Fruit fly (Drosophila melanogaster) whole organism, adult: Measurements from ENCODE around the gene Art4.

Source experiments
- CG11617 ChIP-seq: fragments of 200-800 bp; sonication (Bioruptor generic); optimal IDR thresholded peaks from 2 replicates; lab custom pipeline; 2017; ENCODE audit warnings: mild to moderate bottlenecking, missing biosample characterization, missing genetic modification reagents, missing genetic modification characterization
- CG12768 ChIP-seq: fragments of 200-800 bp; sonication (Bioruptor generic); optimal IDR thresholded peaks from 2 replicates; lab custom pipeline; 2017; ENCODE audit warnings: missing biosample characterization, missing genetic modification characterization, mild to moderate bottlenecking, moderate library complexity, missing genetic modification reagents
- CG14711 ChIP-seq: fragments of 200-800 bp; sonication (Bioruptor generic); optimal IDR thresholded peaks from 2 replicates; lab custom pipeline; 2018; ENCODE audit warnings: missing biosample characterization, mild to moderate bottlenecking, missing genetic modification characterization, moderate library complexity
- CG1620 ChIP-seq: fragments of 200-800 bp; sonication (Bioruptor generic); optimal IDR thresholded peaks from 2 replicates; lab custom pipeline; 2016; ENCODE audit warnings: missing biosample characterization, missing genetic modification characterization
- CG33017 ChIP-seq: fragments of 200-800 bp; sonication (Bioruptor generic); optimal IDR thresholded peaks from 2 replicates; lab custom pipeline; 2018; ENCODE audit warnings: missing biosample characterization, mild to moderate bottlenecking, missing genetic modification characterization, moderate library complexity
- CG5204 ChIP-seq: fragments of 200-800 bp; sonication (Bioruptor generic); optimal IDR thresholded peaks from 2 replicates; lab custom pipeline; 2016; ENCODE audit warnings: missing biosample characterization, missing genetic modification characterization
- CG7045 ChIP-seq: fragments of 200-800 bp; sonication (Bioruptor generic); optimal IDR thresholded peaks from 2 replicates; lab custom pipeline; 2017; ENCODE audit warnings: missing biosample characterization, mild to moderate bottlenecking, missing genetic modification characterization
- CG7101 ChIP-seq: fragments of 200-800 bp; sonication (Bioruptor generic); optimal IDR thresholded peaks from 2 replicates; lab custom pipeline; 2018; ENCODE audit warnings: missing biosample characterization, mild to moderate bottlenecking, missing genetic modification characterization, moderate library complexity
- Clk ChIP-seq: fragments of 200-800 bp; sonication (Bioruptor generic); optimal IDR thresholded peaks from 2 replicates; lab custom pipeline; 2017; ENCODE audit warnings: missing biosample characterization, missing genetic modification characterization
- Crg-1 ChIP-seq: fragments of 200-800 bp; sonication (Bioruptor generic); optimal IDR thresholded peaks from 2 replicates; lab custom pipeline; 2016; ENCODE audit warnings: missing biosample characterization, missing genetic modification characterization
- Hr96 ChIP-seq: fragments of 200-800 bp; sonication (Bioruptor generic); optimal IDR thresholded peaks from 2 replicates; lab custom pipeline; 2016; ENCODE audit warnings: missing biosample characterization, missing genetic modification characterization
- Mnt ChIP-seq: fragments of 200-800 bp; sonication (Bioruptor generic); optimal IDR thresholded peaks from 2 replicates; lab custom pipeline; 2016; ENCODE audit warnings: missing biosample characterization, mild to moderate bottlenecking, missing genetic modification characterization
- bab1 ChIP-seq: fragments of 200-800 bp; sonication (Bioruptor generic); optimal IDR thresholded peaks from 3 replicates; lab custom pipeline; 2019; ENCODE audit warnings: missing biosample characterization, mild to moderate bottlenecking, missing genetic modification characterization, moderate library complexity
- cic ChIP-seq: fragments of 200-800 bp; sonication (Bioruptor generic); optimal IDR thresholded peaks from 2 replicates; lab custom pipeline; 2017; ENCODE audit warnings: missing biosample characterization, mild to moderate bottlenecking, missing genetic modification characterization, moderate library complexity
- cnc ChIP-seq, 2 experiments: fragments of >200 bp; optimal IDR thresholded peaks; 2 replicates each; lab custom pipeline; 2017
- kay ChIP-seq: fragments of 200-800 bp; sonication (Bioruptor generic); peaks from one replicate; lab custom pipeline; 2016; ENCODE audit warnings: missing biosample characterization, missing genetic modification characterization, borderline replicate concordance
- ovo ChIP-seq: fragments of 200-800 bp; sonication (Bioruptor generic); optimal IDR thresholded peaks from 2 replicates; lab custom pipeline; 2016; ENCODE audit warnings: missing biosample characterization, missing genetic modification characterization
- pad ChIP-seq: fragments of 200-800 bp; sonication (Bioruptor generic); optimal IDR thresholded peaks from 3 replicates; lab custom pipeline; 2017; ENCODE audit warnings: missing biosample characterization, missing genetic modification characterization, mild to moderate bottlenecking, moderate library complexity, missing genetic modification reagents
- tj ChIP-seq: fragments of 200-800 bp; sonication (Bioruptor generic); optimal IDR thresholded peaks from 3 replicates; lab custom pipeline; 2017; ENCODE audit warnings: missing biosample characterization, mild to moderate bottlenecking, missing genetic modification characterization, moderate library complexity
- toe ChIP-seq: fragments of 200-800 bp; sonication (Bioruptor generic); optimal IDR thresholded peaks from 2 replicates; lab custom pipeline; 2016; ENCODE audit warnings: missing biosample characterization, missing genetic modification characterization

The Art4 gene

dm6 chr3R:9959911-9960310 lies 25.9 kb downstream of the Art4 start:
- TF ChIP-seq cnc (optimal IDR thresholded peaks at IDR 0.05; lab: Kevin White, UChicago) (no peak), Hr96 (no peak), ovo (no peak), Clk (GFP tag; lab: Kevin White, UChicago) (no peak), CG5204 (GFP tag; lab: Kevin White, UChicago) (no peak), Mnt (GFP tag; lab: Kevin White, UChicago) (no peak), cic (GFP tag; lab: Kevin White, UChicago) (no peak), CG7101 (tag; lab: Kevin White, UChicago) (no peak), CG14711 (no peak), toe (GFP tag; lab: Kevin White, UChicago) (no peak), pad (GFP tag; lab: Kevin White, UChicago) (no peak), CG12768 (GFP tag; lab: Kevin White, UChicago) (no peak), bab1 (no peak), tj (GFP tag; lab: Kevin White, UChicago) (no peak), CG7045 (GFP tag; lab: Kevin White, UChicago) (no peak), CG1620 (GFP tag; lab: Kevin White, UChicago) (no peak), Crg-1 (GFP tag; lab: Kevin White, UChicago) (no peak), kay (no peak), CG33017 (tag; lab: Kevin White, UChicago) (no peak)

- TF ChIP-seq kay (no peak), CG14711 (no peak), CG7045 (GFP tag; lab: Kevin White, UChicago) (no peak), CG1620 (GFP tag; lab: Kevin White, UChicago) (no peak), CG7101 (tag; lab: Kevin White, UChicago) (no peak), CG5204 (GFP tag; lab: Kevin White, UChicago) (no peak), Hr96 (no peak), cic (GFP tag; lab: Kevin White, UChicago) (peak; percentile 65), CG11617 (GFP tag; lab: Kevin White, UChicago) (no peak), CG33017 (tag; lab: Kevin White, UChicago) (no peak), pad (GFP tag; lab: Kevin White, UChicago) (no peak), toe (GFP tag; lab: Kevin White, UChicago) (no peak), Clk (GFP tag; lab: Kevin White, UChicago) (no peak), ovo (no peak), cnc (optimal IDR thresholded peaks at IDR 0.05; lab: Kevin White, UChicago) (peak in 1 of 2 experiments; percentile 84)
Observed at dm6 chr3R:9957202-9957601, 28.7 kb downstream of the Art4 start.

- TF ChIP-seq CG14711 = no peak
- no peak for TF ChIP-seq CG33017 (tag; lab: Kevin White, UChicago)
- TF ChIP-seq CG1620 (GFP tag; lab: Kevin White, UChicago) = no peak
- no peak for TF ChIP-seq Clk (GFP tag; lab: Kevin White, UChicago)
Observed at dm6 chr3R:9956725-9957124, 29.1 kb downstream of the Art4 start.

dm6 chr3R:9954648-9955290 lies 31.1 kb downstream of the Art4 start:
- TF ChIP-seq Crg-1 (GFP tag; lab: Kevin White, UChicago) (peak; percentile 6), CG5204 (GFP tag; lab: Kevin White, UChicago) (no peak), tj (GFP tag; lab: Kevin White, UChicago) (peak; percentile 52), cnc (optimal IDR thresholded peaks at IDR 0.05; lab: Kevin White, UChicago) (no peak), CG12768 (GFP tag; lab: Kevin White, UChicago) (peak; percentile 75), Mnt (GFP tag; lab: Kevin White, UChicago) (peak; percentile 82), kay (peak; percentile 99), Clk (GFP tag; lab: Kevin White, UChicago) (peak; percentile 10), toe (GFP tag; lab: Kevin White, UChicago) (peak; percentile 51), CG33017 (tag; lab: Kevin White, UChicago) (peak; percentile 64), bab1 (no peak), CG14711 (peak; percentile 13), CG11617 (GFP tag; lab: Kevin White, UChicago) (peak; percentile 9), Hr96 (no peak), CG7101 (tag; lab: Kevin White, UChicago) (peak; percentile 70), ovo (peak; percentile 68), cic (GFP tag; lab: Kevin White, UChicago) (peak; percentile 97)

- TF ChIP-seq cnc (optimal IDR thresholded peaks at IDR 0.05; lab: Kevin White, UChicago) = no peak
- no peak for TF ChIP-seq bab1
- TF ChIP-seq toe (GFP tag; lab: Kevin White, UChicago) = no peak
- TF ChIP-seq tj (GFP tag; lab: Kevin White, UChicago) = peak; percentile 27
- peak; percentile 35 for TF ChIP-seq cic (GFP tag; lab: Kevin White, UChicago)
- TF ChIP-seq Hr96 = no peak
- no peak for TF ChIP-seq CG12768 (GFP tag; lab: Kevin White, UChicago)
- TF ChIP-seq CG14711 = no peak
- TF ChIP-seq Clk (GFP tag; lab: Kevin White, UChicago) = no peak
- no peak for TF ChIP-seq Mnt (GFP tag; lab: Kevin White, UChicago)
Observed at dm6 chr3R:9952669-9953277, 33.1 kb downstream of the Art4 start.

- TF ChIP-seq CG12768 (GFP tag; lab: Kevin White, UChicago) (no peak), CG7101 (tag; lab: Kevin White, UChicago) (no peak), CG11617 (GFP tag; lab: Kevin White, UChicago) (no peak), tj (GFP tag; lab: Kevin White, UChicago) (no peak), cnc (optimal IDR thresholded peaks at IDR 0.05; lab: Kevin White, UChicago) (no peak), CG14711 (no peak), cic (GFP tag; lab: Kevin White, UChicago) (no peak), Crg-1 (GFP tag; lab: Kevin White, UChicago) (no peak), CG1620 (GFP tag; lab: Kevin White, UChicago) (no peak), CG5204 (GFP tag; lab: Kevin White, UChicago) (no peak), CG33017 (tag; lab: Kevin White, UChicago) (no peak), CG7045 (GFP tag; lab: Kevin White, UChicago) (no peak), Hr96 (no peak)
Observed at dm6 chr3R:9951679-9952078, 34.2 kb downstream of the Art4 start.
